Worm (Caenorhabditis elegans) whole organism, L4 larva: Measurements from ENCODE around the gene T03D3.5.

Experiments used
- F49E8.2 ChIP-seq: sonication (generic microtip); optimal IDR thresholded peaks from 2 replicates; lab custom pipeline; 2016; ENCODE audit warnings: missing compliant biosample characterization, mild to moderate bottlenecking, missing genetic modification characterization, borderline replicate concordance
- ama-1 ChIP-seq: fragments of 150-350 bp; optimal IDR thresholded peaks from 2 replicates; lab custom pipeline; 2014; ENCODE audit warnings: inconsistent platforms, mixed read lengths
- ces-1 ChIP-seq: fragments of 150-350 bp; sonication (generic microtip); optimal IDR thresholded peaks from 4 replicates; lab custom pipeline; 2014; ENCODE audit warnings: missing biosample characterization, missing genetic modification reagents, missing genetic modification characterization
- ctbp-1 ChIP-seq: fragments of 200-800 bp; sonication (Bioruptor generic); IDR thresholded peaks from 2 replicates; pipeline ENCODE4 v1.3.6; 2022; ENCODE audit warnings: missing genetic modification reagents, missing genetic modification characterization, missing compliant biosample characterization
- daf-12 ChIP-seq: fragments of 150-350 bp; optimal IDR thresholded peaks from 2 replicates; lab custom pipeline; 2014; ENCODE audit warnings: missing biosample characterization, missing genetic modification reagents, missing genetic modification characterization
- lsy-2 ChIP-seq, 2 experiments: fragments of 150-350 bp in 1 of 2; sonication (generic microtip) in 1 of 2; optimal IDR thresholded peaks; 2 replicates each; lab custom pipeline; 2014 to 2017; ENCODE audit warnings: missing biosample characterization in 2 of 2, missing genetic modification characterization in 2 of 2
- mdl-1 ChIP-seq, 2 experiments: fragments of 150-350 bp in 1 of 2; sonication (generic microtip) in 1 of 2; optimal IDR thresholded peaks; 2 replicates each; lab custom pipeline; 2014 to 2017; ENCODE audit warnings: missing biosample characterization in 2 of 2, missing genetic modification characterization in 2 of 2
- nhr-25 ChIP-seq: sonication (generic microtip); optimal IDR thresholded peaks from 2 replicates; lab custom pipeline; 2017; ENCODE audit warnings: missing genetic modification characterization, mild to moderate bottlenecking, missing compliant biosample characterization, antibody characterized with exemption, moderate library complexity, borderline replicate concordance; ENCODE audit not compliant: insufficient read depth
- nhr-76 ChIP-seq: fragments of 150-350 bp; optimal IDR thresholded peaks from 2 replicates; lab custom pipeline; 2014; ENCODE audit warnings: missing biosample characterization, missing genetic modification characterization
- pha-4 ChIP-seq, 2 experiments: fragments of 150-350 bp in 1 of 2; fragments of 200-800 bp in 1 of 2; sonication (Bioruptor generic) in 1 of 2; IDR thresholded peaks in 1 of 2; optimal IDR thresholded peaks in 1 of 2; 2 replicates each; pipeline versions ENCODE4 v1.3.6 to Lab custom; 2014 to 2022; ENCODE audit warnings: missing genetic modification characterization in 2 of 2, missing genetic modification reagents in 2 of 2, missing biosample characterization in 1 of 2, missing compliant biosample characterization in 1 of 2
- unc-62 ChIP-seq, 3 experiments: fragments of 150-350 bp in 1 of 3; sonication (generic microtip); optimal IDR thresholded peaks in 2 of 3; peaks in 1 of 3; 1 replicate in 1 of 3; 2 replicates in 2 of 3; lab custom pipeline; 2014 to 2017; ENCODE audit warnings: missing biosample characterization in 3 of 3, missing genetic modification characterization in 3 of 3, missing genetic modification reagents in 3 of 3, missing genotype in 1 of 3

DNA sequence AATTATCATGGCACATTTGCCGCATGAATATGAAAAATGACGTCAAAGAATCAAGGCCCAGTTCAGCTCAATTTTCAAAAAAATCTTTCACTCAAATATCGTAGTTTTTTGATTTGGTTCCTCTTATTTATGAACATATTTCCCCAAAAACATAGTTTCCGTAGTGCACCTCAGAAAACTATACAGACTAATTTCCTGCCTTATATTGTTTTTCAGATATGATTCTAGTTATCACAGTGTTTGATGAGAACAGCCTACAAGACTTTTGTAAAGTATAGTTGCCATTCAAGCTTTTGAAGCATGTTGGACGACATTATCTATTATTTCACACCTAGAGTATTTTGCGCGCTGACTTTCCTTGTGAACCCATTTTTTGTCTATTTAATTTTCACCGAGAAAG is 6.0 kb upstream of the T03D3.5 start, which contains the start of gene srj-50:
- no peak for TF ChIP-seq ces-1 (GFP tag; lab: Kevin White, UChicago)
- no peak for TF ChIP-seq ama-1 (lab: Kevin White, UChicago)
- TF ChIP-seq ctbp-1 (GFP tag; lab: Robert Waterston, UW): no peak
- TF ChIP-seq daf-12 (tag; lab: Kevin White, UChicago): no peak
- no peak for TF ChIP-seq unc-62 (GFP tag; optimal IDR thresholded peaks at IDR 0.05 in 1 of 2; lab: Kevin White, UChicago)
- TF ChIP-seq unc-62 (tag; optimal IDR thresholded peaks at IDR 0.05; lab: Kevin White, UChicago): no peak
- TF ChIP-seq nhr-76 (tag; lab: Kevin White, UChicago): no peak
- TF ChIP-seq nhr-25 (tag; lab: Kevin White, UChicago): no peak
- TF ChIP-seq lsy-2 (tag; optimal IDR thresholded peaks at IDR 0.05; lab: Kevin White, UChicago): no peak
- TF ChIP-seq pha-4 (GFP tag; IDR thresholded peaks at IDR 0.05; lab: Robert Waterston, UW): no peak
- no peak for TF ChIP-seq pha-4 (tag; optimal IDR thresholded peaks at IDR 0.05; lab: Kevin White, UChicago)
- no peak for TF ChIP-seq mdl-1 (tag; optimal IDR thresholded peaks at IDR 0.05; lab: Kevin White, UChicago)
- no peak for TF ChIP-seq F49E8.2 (tag; lab: Kevin White, UChicago)
